Worm (Caenorhabditis elegans): Measurements from ENCODE around the gene ergi-1.

DNA sequence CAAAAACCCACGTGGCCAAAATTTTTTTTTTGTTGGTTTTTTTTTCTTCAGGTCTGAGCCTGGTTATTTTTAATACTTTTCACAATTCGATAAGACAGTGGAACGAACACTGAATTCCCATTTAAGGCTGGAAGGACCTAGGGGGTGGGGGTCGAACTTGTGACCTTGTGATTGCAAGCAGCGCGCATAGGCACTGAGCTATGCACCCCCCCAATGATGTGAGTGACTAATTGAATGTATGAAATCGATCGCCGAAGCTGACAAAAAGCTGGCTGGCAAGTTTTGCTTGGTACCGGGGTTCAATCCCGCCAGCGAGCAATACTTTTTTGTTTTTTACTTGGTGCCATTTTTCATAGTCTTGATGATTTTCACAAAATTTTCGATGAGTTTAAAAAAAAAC lies 36.2 kb downstream of the ergi-1 start:
- TF ChIP-seq blmp-1 (tag; optimal IDR thresholded peaks at IDR 0.05; ENCODE audit: insufficient read depth) (no peak), nhr-12 (tag; optimal IDR thresholded peaks at IDR 0.05) (no peak), dmd-4 (tag; optimal IDR thresholded peaks at IDR 0.05) (no peak), nhr-11 (tag; optimal IDR thresholded peaks at IDR 0.05) (no peak), mdl-1 (tag; optimal IDR thresholded peaks at IDR 0.05) (no peak), ama-1 (optimal IDR thresholded peaks at IDR 0.05) (no peak), unc-62 (GFP tag; optimal IDR thresholded peaks at IDR 0.05) (no peak), fos-1 (tag; optimal IDR thresholded peaks at IDR 0.05) (no peak), Y55F3AM.14 (GFP tag; optimal IDR thresholded peaks at IDR 0.05) (no peak), ceh-16 (tag; optimal IDR thresholded peaks at IDR 0.05) (no peak), nhr-237 (tag; optimal IDR thresholded peaks at IDR 0.05) (no peak), nhr-25 (tag; optimal IDR thresholded peaks at IDR 0.05) (no peak), aly-2 (tag; optimal IDR thresholded peaks at IDR 0.05) (no peak), unc-55 (GFP tag; optimal IDR thresholded peaks at IDR 0.05) (no peak)

Data from whole organism, L2 larva.